Worm (Caenorhabditis elegans) whole organism, young adult: ENCODE measurements around the gene T05A8.7.

Experiments used
- B0019.2 ChIP-seq: fragments of 200-800 bp; sonication (Bioruptor generic); conservative IDR thresholded peaks from 2 replicates; pipeline ENCODE4 v1.3.6; 2022; ENCODE audit warnings: missing genetic modification reagents, missing genetic modification characterization, missing compliant biosample characterization
- D2030.7 ChIP-seq: fragments of 200-800 bp; sonication (Bioruptor generic); IDR thresholded peaks from 2 replicates; pipeline ENCODE4 v1.3.6; 2022; ENCODE audit warnings: missing genetic modification reagents, missing genetic modification characterization, missing compliant biosample characterization
- F37B4.10 ChIP-seq: fragments of 200-800 bp; sonication (Bioruptor generic); IDR thresholded peaks from 2 replicates; pipeline ENCODE4 v1.3.6; 2022; ENCODE audit warnings: missing genetic modification characterization, missing compliant biosample characterization
- F39B2.1 ChIP-seq: fragments of 200-800 bp; sonication (Bioruptor generic); IDR thresholded peaks from 2 replicates; pipeline ENCODE4 v1.3.6; 2022; ENCODE audit warnings: missing genetic modification reagents, missing genetic modification characterization, missing compliant biosample characterization
- F52B5.7 ChIP-seq: sonication (generic microtip); optimal IDR thresholded peaks from 2 replicates; lab custom pipeline; 2016; ENCODE audit warnings: mild to moderate bottlenecking, missing genetic modification characterization, missing compliant biosample characterization
- F57A8.1 ChIP-seq: fragments of 200-800 bp; sonication (Bioruptor generic); optimal IDR thresholded peaks from 2 replicates; lab custom pipeline; 2018; ENCODE audit warnings: mild to moderate bottlenecking, missing genetic modification characterization, moderate library complexity, missing compliant biosample characterization
- K12H6.12 ChIP-seq: fragments of 200-800 bp; sonication (Bioruptor generic); optimal IDR thresholded peaks from 2 replicates; lab custom pipeline; 2018; ENCODE audit warnings: mild to moderate bottlenecking, missing genetic modification characterization, missing compliant biosample characterization
- T07F8.4 ChIP-seq: sonication (generic microtip); optimal IDR thresholded peaks from 2 replicates; lab custom pipeline; 2016; ENCODE audit warnings: mild to moderate bottlenecking, missing genetic modification characterization, moderate library complexity, missing compliant biosample characterization
- T26A5.8 ChIP-seq: sonication (generic microtip); optimal IDR thresholded peaks from 2 replicates; lab custom pipeline; 2016; ENCODE audit warnings: missing genetic modification characterization, missing compliant biosample characterization
- ama-1 ChIP-seq, 3 experiments: fragments of 150-350 bp in 1 of 3; sonication (generic microtip) in 2 of 3; optimal IDR thresholded peaks; 2 replicates each; lab custom pipeline; 2014 to 2018; ENCODE audit warnings: missing biosample characterization in 2 of 3, missing genetic modification characterization in 2 of 3, missing genetic modification reagents in 2 of 3
- aptf-3 ChIP-seq: fragments of 200-800 bp; sonication (Bioruptor generic); IDR thresholded peaks from 2 replicates; pipeline ENCODE4 v1.3.6; 2022; ENCODE audit warnings: missing genetic modification characterization, missing compliant biosample characterization
- attf-5 ChIP-seq: fragments of 200-800 bp; sonication (Bioruptor generic); optimal IDR thresholded peaks from 2 replicates; lab custom pipeline; 2018; ENCODE audit warnings: mild to moderate bottlenecking, missing genetic modification characterization, missing compliant biosample characterization
- ceh-100 ChIP-seq: fragments of 200-800 bp; sonication (Bioruptor generic); IDR thresholded peaks from 2 replicates; pipeline ENCODE4 v1.3.6; 2022; ENCODE audit warnings: missing genetic modification reagents, missing genetic modification characterization, missing compliant biosample characterization
- ceh-27 ChIP-seq: fragments of 200-800 bp; sonication (Bioruptor generic); optimal IDR thresholded peaks from 2 replicates; lab custom pipeline; 2018; ENCODE audit warnings: mild to moderate bottlenecking, missing genetic modification characterization, moderate library complexity, missing compliant biosample characterization
- ceh-58 ChIP-seq: fragments of 200-800 bp; sonication (Bioruptor generic); IDR thresholded peaks from 2 replicates; pipeline ENCODE4 v1.3.6; 2022; ENCODE audit warnings: missing genetic modification characterization, missing compliant biosample characterization
- dox-1 ChIP-seq: fragments of 200-800 bp; sonication (Bioruptor generic); IDR thresholded peaks from 2 replicates; pipeline ENCODE4 v1.3.6; 2022; ENCODE audit warnings: missing genetic modification reagents, missing genetic modification characterization, missing compliant biosample characterization
- efl-1 ChIP-seq: fragments of 150-350 bp; optimal IDR thresholded peaks from 2 replicates; lab custom pipeline; 2014; ENCODE audit warnings: missing biosample characterization, missing genetic modification reagents, missing genetic modification characterization
- egl-44 ChIP-seq: fragments of 200-800 bp; sonication (Bioruptor generic); IDR thresholded peaks from 2 replicates; pipeline ENCODE4 v1.3.6; 2022; ENCODE audit warnings: missing genetic modification reagents, missing genetic modification characterization, missing compliant biosample characterization
- egrh-3 ChIP-seq: fragments of 200-800 bp; sonication (Bioruptor generic); IDR thresholded peaks from 2 replicates; pipeline ENCODE4 v1.3.6; 2022; ENCODE audit warnings: missing genetic modification reagents, missing genetic modification characterization, missing compliant biosample characterization
- hmg-1.2 ChIP-seq: fragments of 200-800 bp; sonication (Bioruptor generic); IDR thresholded peaks from 2 replicates; pipeline ENCODE4 v1.3.6; 2022; ENCODE audit warnings: missing genetic modification reagents, missing genetic modification characterization, missing compliant biosample characterization
- hrde-1 ChIP-seq: sonication (generic microtip); optimal IDR thresholded peaks from 2 replicates; lab custom pipeline; 2016; ENCODE audit warnings: missing genetic modification characterization, mild to moderate bottlenecking, missing compliant biosample characterization, moderate library complexity, missing genotype, missing genetic modification reagents, borderline replicate concordance
- lag-1 ChIP-seq: fragments of 200-800 bp; sonication (Bioruptor generic); IDR thresholded peaks from 2 replicates; pipeline ENCODE4 v1.3.6; 2022; ENCODE audit warnings: missing genetic modification reagents, missing genetic modification characterization, missing compliant biosample characterization
- lir-1 ChIP-seq: fragments of 200-800 bp; sonication (Bioruptor generic); conservative IDR thresholded peaks from 2 replicates; pipeline ENCODE4 v1.3.6; 2022; ENCODE audit warnings: missing genetic modification reagents, missing genetic modification characterization, missing compliant biosample characterization
- lsy-27 ChIP-seq: sonication (generic microtip); optimal IDR thresholded peaks from 2 replicates; lab custom pipeline; 2017; ENCODE audit warnings: missing genetic modification characterization, mild to moderate bottlenecking, missing compliant biosample characterization, antibody characterized with exemption, missing genotype, borderline replicate concordance; ENCODE audit not compliant: insufficient read depth
- madf-10 ChIP-seq: sonication (generic microtip); optimal IDR thresholded peaks from 2 replicates; lab custom pipeline; 2016; ENCODE audit warnings: mild to moderate bottlenecking, missing genetic modification characterization, missing compliant biosample characterization
- madf-8 ChIP-seq: fragments of 200-800 bp; sonication (Bioruptor generic); conservative IDR thresholded peaks from 2 replicates; pipeline ENCODE4 v1.3.6; 2022; ENCODE audit warnings: missing genetic modification reagents, missing genetic modification characterization, missing compliant biosample characterization
- mcd-1 ChIP-seq: fragments of 200-800 bp; sonication (Bioruptor generic); IDR thresholded peaks from 2 replicates; pipeline ENCODE4 v1.3.6; 2022; ENCODE audit warnings: missing genetic modification reagents, missing genetic modification characterization, missing compliant biosample characterization
- mes-4 ChIP-seq: sonication (generic microtip); optimal IDR thresholded peaks from 2 replicates; lab custom pipeline; 2016; ENCODE audit warnings: missing genotype, missing genetic modification characterization, missing compliant biosample characterization
- nfya-1 ChIP-seq: sonication (generic microtip); optimal IDR thresholded peaks from 2 replicates; lab custom pipeline; 2017; ENCODE audit warnings: antibody characterized with exemption, missing compliant biosample characterization, missing genetic modification characterization, borderline replicate concordance; ENCODE audit not compliant: insufficient read depth
- nhr-27 ChIP-seq: fragments of 200-800 bp; sonication (Bioruptor generic); optimal IDR thresholded peaks from 2 replicates; lab custom pipeline; 2018; ENCODE audit warnings: mild to moderate bottlenecking, missing genetic modification characterization, moderate library complexity, missing compliant biosample characterization
- nhr-80 ChIP-seq: sonication (generic microtip); optimal IDR thresholded peaks from 2 replicates; lab custom pipeline; 2016; ENCODE audit warnings: missing genetic modification characterization, missing compliant biosample characterization
- rcor-1 ChIP-seq: fragments of 200-800 bp; sonication (Bioruptor generic); IDR thresholded peaks from 2 replicates; pipeline ENCODE4 v1.3.6; 2022; ENCODE audit warnings: missing genetic modification reagents, missing genetic modification characterization, missing compliant biosample characterization
- repo-1 ChIP-seq: sonication (generic microtip); optimal IDR thresholded peaks from 2 replicates; lab custom pipeline; 2017; ENCODE audit warnings: mild to moderate bottlenecking, missing genetic modification characterization, missing compliant biosample characterization
- snpc-4 ChIP-seq, 5 experiments: fragments of 150-350 bp in 1 of 5; sonication (generic microtip) in 4 of 5; optimal IDR thresholded peaks; 2 replicates each; lab custom pipeline; 2014 to 2018; ENCODE audit warnings: missing genetic modification characterization in 5 of 5, missing biosample characterization in 3 of 5, antibody characterized with exemption in 2 of 5, mild to moderate bottlenecking in 2 of 5, missing compliant biosample characterization in 2 of 5, missing genotype in 2 of 5, moderate library complexity in 2 of 5, missing genetic modification reagents in 1 of 5
- somi-1 ChIP-seq: fragments of 200-800 bp; sonication (Bioruptor generic); optimal IDR thresholded peaks from 2 replicates; lab custom pipeline; 2018; ENCODE audit warnings: mild to moderate bottlenecking, missing genetic modification characterization, missing compliant biosample characterization
- sptf-2 ChIP-seq: fragments of 200-800 bp; sonication (Bioruptor generic); optimal IDR thresholded peaks from 2 replicates; lab custom pipeline; 2018; ENCODE audit warnings: mild to moderate bottlenecking, missing genetic modification characterization, missing compliant biosample characterization
- tbp1 ChIP-seq: fragments of 200-800 bp; sonication (Bioruptor generic); optimal IDR thresholded peaks from 2 replicates; lab custom pipeline; 2018; ENCODE audit warnings: mild to moderate bottlenecking, missing genetic modification characterization, missing compliant biosample characterization
- tlf-1 ChIP-seq: fragments of 200-800 bp; sonication (Bioruptor generic); optimal IDR thresholded peaks from 2 replicates; lab custom pipeline; 2018; ENCODE audit warnings: mild to moderate bottlenecking, missing genetic modification characterization, missing compliant biosample characterization
- unc-62 ChIP-seq: fragments of 150-350 bp; optimal IDR thresholded peaks from 2 replicates; lab custom pipeline; 2014; ENCODE audit warnings: missing biosample characterization, missing genetic modification reagents, missing genetic modification characterization
- zfh-2 ChIP-seq: fragments of 200-800 bp; sonication (Bioruptor generic); conservative IDR thresholded peaks from 2 replicates; pipeline ENCODE4 v1.3.6; 2022; ENCODE audit warnings: missing genetic modification reagents, missing genetic modification characterization, missing compliant biosample characterization
- ztf-3 ChIP-seq: fragments of 200-800 bp; sonication (Bioruptor generic); optimal IDR thresholded peaks from 2 replicates; lab custom pipeline; 2018; ENCODE audit warnings: mild to moderate bottlenecking, missing genetic modification characterization, missing compliant biosample characterization

Gene T05A8.7

DNA sequence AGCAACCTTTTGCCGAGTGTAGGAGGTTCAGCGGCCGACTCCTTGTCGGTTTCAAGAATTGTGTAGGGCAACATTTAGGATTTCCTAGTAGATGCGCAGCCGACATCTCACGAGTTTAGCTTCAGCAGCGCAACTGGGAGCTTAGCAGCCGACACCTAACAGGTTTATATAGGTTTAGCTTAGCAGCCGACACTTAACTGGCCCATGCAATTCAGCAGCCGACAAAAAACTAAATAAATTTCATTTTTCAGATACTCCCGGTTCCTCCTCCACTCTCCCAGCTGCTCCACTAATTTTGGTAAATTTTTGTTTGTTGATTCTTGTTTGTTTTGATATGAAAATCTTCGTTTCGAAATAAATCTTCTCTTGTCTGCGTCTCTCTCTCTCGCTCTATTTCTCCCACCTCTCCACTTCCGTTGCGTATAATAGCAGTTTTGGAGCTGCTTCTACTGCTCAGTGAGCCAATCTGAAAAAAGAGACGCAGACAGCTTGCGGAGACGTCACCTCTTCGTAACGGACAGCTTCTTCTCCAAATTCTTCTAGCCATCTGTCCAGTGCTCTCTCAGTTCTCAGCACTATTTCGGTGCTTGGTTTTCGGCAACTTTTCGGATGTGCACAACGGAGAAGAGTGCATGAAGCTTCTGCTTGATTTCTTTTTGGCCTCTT lies 5.9 kb upstream of the T05A8.7 start:
- TF ChIP-seq attf-5 (GFP tag; lab: Kevin White, UChicago) (peak; percentile 2), snpc-4 (GFP tag; optimal IDR thresholded peaks at IDR 0.05; lab: Kevin White, UChicago) (peak; percentile 57), snpc-4 (tag; optimal IDR thresholded peaks at IDR 0.05; lab: Kevin White, UChicago) (peak in 3 of 4 experiments; percentile 40 to 66 (median 52)), zfh-2 (peak; percentile 46; the same call in 1 of the 2 replicates), ama-1 (optimal IDR thresholded peaks at IDR 0.05; lab: Kevin White, UChicago) (no peak), ama-1 (GFP tag; optimal IDR thresholded peaks at IDR 0.05; lab: Kevin White, UChicago) (no peak), hmg-1.2 (GFP tag; lab: Robert Waterston, UW) (peak; percentile 57; the same call in 1 of the 2 replicates), K12H6.12 (tag; lab: Kevin White, UChicago) (peak; percentile 23), mcd-1 (GFP tag; lab: Robert Waterston, UW) (0 out of 2 replicates have a peak, but pooled peaks have one; percentile 37), F39B2.1 (no peak)

DNA sequence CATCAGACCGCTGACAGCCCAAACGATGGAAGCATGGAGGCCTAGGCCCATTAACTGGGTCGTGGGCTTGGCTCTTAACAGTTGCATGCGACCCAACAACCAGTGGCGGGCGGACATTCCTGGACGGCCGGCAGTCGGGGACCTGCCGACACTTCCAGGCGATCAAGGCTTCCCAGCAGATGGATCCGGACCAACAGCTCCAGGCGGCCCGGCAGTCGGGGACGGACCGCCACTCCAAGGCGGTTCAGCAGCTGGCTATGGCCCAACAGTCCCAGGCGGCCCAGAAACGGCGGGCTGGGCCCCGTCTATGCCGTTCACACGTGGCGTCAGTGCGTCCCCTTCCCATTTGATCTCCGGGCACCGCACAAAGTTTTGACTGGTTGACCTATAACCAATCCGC lies 746 bp downstream of the T05A8.7 start:
- no peak for TF ChIP-seq madf-10 (tag; lab: Kevin White, UChicago)
- TF ChIP-seq egl-44 (GFP tag; lab: Robert Waterston, UW): no peak
- 0 out of 2 replicates have a peak, but pooled peaks have one; percentile 9 for TF ChIP-seq dox-1 (GFP tag; lab: Robert Waterston, UW)
- TF ChIP-seq F52B5.7: peak; percentile 52
- TF ChIP-seq unc-62 (GFP tag; lab: Kevin White, UChicago): no peak
- TF ChIP-seq snpc-4 (GFP tag; optimal IDR thresholded peaks at IDR 0.05; lab: Kevin White, UChicago): no peak
- TF ChIP-seq snpc-4 (tag; optimal IDR thresholded peaks at IDR 0.05; lab: Kevin White, UChicago): no peak
- TF ChIP-seq zfh-2: peak; percentile 89
- TF ChIP-seq lag-1 (GFP tag; lab: Robert Waterston, UW): no peak
- peak; percentile 91 for TF ChIP-seq egrh-3 (GFP tag; lab: Robert Waterston, UW)
- TF ChIP-seq hrde-1 (tag; lab: Kevin White, UChicago): no peak
- peak; percentile 29 for TF ChIP-seq F57A8.1
- TF ChIP-seq mes-4 (tag; lab: Kevin White, UChicago): no peak
- TF ChIP-seq F37B4.10 (GFP tag; lab: Robert Waterston, UW): 0 out of 2 replicates have a peak, but pooled peaks have one; percentile 4
- no peak for TF ChIP-seq T07F8.4 (tag; lab: Kevin White, UChicago)

ce11 chrII:2739619-2740018 lies 2.5 kb downstream of the T05A8.7 start, which contains the start of gene T05A8.6:
T05A8.6 (minus strand) TSS chrII:2739719.
- TF ChIP-seq repo-1 (no peak), ceh-100 (no peak), nhr-27 (tag; lab: Kevin White, UChicago) (no peak), T26A5.8 (tag; lab: Kevin White, UChicago) (no peak), somi-1 (GFP tag; lab: Kevin White, UChicago) (no peak), B0019.2 (GFP tag; lab: Robert Waterston, UW) (no peak)

DNA sequence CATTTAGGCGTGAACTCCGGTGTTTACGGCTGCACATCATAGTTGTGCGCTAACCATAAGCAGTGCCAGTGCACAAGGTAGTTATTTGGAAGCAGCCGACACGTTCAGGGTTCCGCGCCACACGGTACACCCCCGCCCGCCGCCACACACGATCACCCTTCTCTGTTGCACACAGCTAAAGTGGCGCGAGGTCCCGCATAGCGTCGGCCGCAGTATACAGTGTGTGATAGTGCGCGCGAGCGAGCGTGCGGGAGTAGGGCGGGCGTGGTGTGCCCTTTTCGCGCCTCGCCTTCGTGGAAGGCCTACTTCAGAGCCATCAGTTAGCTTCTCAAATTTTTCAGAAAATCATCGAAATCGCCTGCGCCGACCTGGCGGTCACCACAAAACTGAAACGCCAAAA lies 5.2 kb downstream of the T05A8.7 start:
- no peak for TF ChIP-seq efl-1 (GFP tag; lab: Kevin White, UChicago)
- no peak for TF ChIP-seq tlf-1 (GFP tag; lab: Kevin White, UChicago)
- TF ChIP-seq D2030.7 (GFP tag; lab: Robert Waterston, UW): 0 out of 2 replicates have a peak, but pooled peaks have one; percentile 22
- TF ChIP-seq aptf-3: no peak
- TF ChIP-seq lsy-27 (tag; lab: Kevin White, UChicago): no peak
- TF ChIP-seq egrh-3 (GFP tag; lab: Robert Waterston, UW): peak; percentile 50
- TF ChIP-seq zfh-2: peak; percentile 70
- TF ChIP-seq madf-8 (GFP tag; lab: Robert Waterston, UW): no peak
- no peak for TF ChIP-seq lir-1 (GFP tag; lab: Robert Waterston, UW)
- TF ChIP-seq snpc-4 (GFP tag; optimal IDR thresholded peaks at IDR 0.05; lab: Kevin White, UChicago): no peak
- TF ChIP-seq snpc-4 (tag; optimal IDR thresholded peaks at IDR 0.05; lab: Kevin White, UChicago): peak in 2 of 4 experiments; percentile 30 to 66
- TF ChIP-seq nfya-1: no peak
- no peak for TF ChIP-seq rcor-1 (GFP tag; lab: Robert Waterston, UW)
- TF ChIP-seq ceh-58: no peak
- no peak for TF ChIP-seq nhr-80 (tag; lab: Kevin White, UChicago)
- TF ChIP-seq ztf-3 (GFP tag; lab: Kevin White, UChicago): no peak
- TF ChIP-seq ceh-27 (GFP tag; lab: Kevin White, UChicago): no peak
- no peak for TF ChIP-seq tbp1
- TF ChIP-seq F37B4.10 (GFP tag; lab: Robert Waterston, UW): no peak
- peak; percentile 14 for TF ChIP-seq sptf-2
- TF ChIP-seq somi-1 (GFP tag; lab: Kevin White, UChicago): no peak
